Worm (Caenorhabditis elegans): ENCODE data around the gene C55A6.3.

DNA sequence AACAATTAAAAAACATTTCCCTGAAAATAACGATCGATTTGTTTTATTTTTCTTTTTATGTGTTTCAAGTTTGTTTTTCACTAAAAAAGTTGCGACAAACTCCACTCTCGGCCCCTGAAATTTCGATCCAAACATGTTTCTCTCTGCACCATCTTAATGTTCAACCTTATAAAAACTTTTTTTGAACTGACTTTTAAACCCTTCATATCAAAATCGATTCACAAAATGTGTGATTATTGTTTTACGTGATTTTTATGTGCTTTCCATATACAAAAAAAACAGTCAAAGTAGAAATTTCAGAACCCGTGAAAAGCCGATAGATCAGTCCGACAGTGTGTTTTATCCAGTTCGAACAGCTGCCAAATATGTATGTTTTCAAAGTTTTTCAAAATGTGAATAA lies 14.2 kb upstream of the C55A6.3 start, which contains the start of gene ccch-1:
- TF ChIP-seq pha-4 (tag; optimal IDR thresholded peaks at IDR 0.05), result no peak
- no peak for TF ChIP-seq unc-62 (GFP tag; optimal IDR thresholded peaks at IDR 0.05)

Data from whole organism, mixed stage, embryonic.